Worm (Caenorhabditis elegans) whole organism, midembryonic: ENCODE data around the gene T22B7.22.

Experiments
- flt-1 ChIP-seq: fragments of 200-800 bp; sonication (Bioruptor generic); IDR thresholded peaks from 2 replicates; pipeline ENCODE4 v1.3.6; 2022; ENCODE audit warnings: missing genetic modification characterization, missing compliant biosample characterization
- ztf-23 ChIP-seq: fragments of 200-800 bp; sonication (Bioruptor generic); IDR thresholded peaks from 2 replicates; pipeline ENCODE4 v1.3.6; 2022; ENCODE audit warnings: missing genetic modification reagents, missing genetic modification characterization, missing compliant biosample characterization

ce11 chrX:5631626-5632025 is 28.1 kb upstream of the T22B7.22 start, which contains the start of gene T22B7.8:
- TF ChIP-seq ztf-23 (GFP tag; lab: Robert Waterston, UW) (no peak), flt-1 (no peak)
